Worm (Caenorhabditis elegans): ENCODE measurements around the gene col-85.

The col-85 gene

DNA sequence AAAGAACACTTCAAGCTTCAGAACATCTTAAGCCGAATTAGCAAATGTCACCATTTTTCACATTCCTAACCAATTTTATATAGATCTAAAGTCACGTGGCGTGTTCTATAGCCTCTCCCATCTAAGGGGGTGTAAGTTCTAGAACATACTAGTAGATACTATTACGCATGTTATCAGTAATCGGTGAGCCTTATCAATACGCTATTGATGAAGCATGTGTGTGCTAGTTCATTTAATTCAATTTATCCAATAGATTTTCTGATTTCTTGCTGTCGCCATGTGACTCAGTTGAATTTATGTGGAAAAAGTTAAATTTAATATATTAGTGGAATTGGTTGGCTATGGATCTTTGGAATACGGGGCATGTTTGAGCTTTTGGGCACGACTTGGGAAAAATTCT is 11.6 kb upstream of the col-85 start:
- TF ChIP-seq unc-39 (tag; optimal IDR thresholded peaks at IDR 0.05) (no peak), arid-1 (GFP tag; conservative IDR thresholded peaks at IDR 0.05) (no peak), aha-1 (tag) (peak; percentile 64)

ce11 chrII:12502784-12503183 is 7.9 kb upstream of the col-85 start, which contains the start of gene ador-1:
Gene ador-1 (minus strand): TSS chrII:12502884.
- TF ChIP-seq zfp-3 (GFP tag; conservative IDR thresholded peaks at IDR 0.05) (no peak), ama-1 (optimal IDR thresholded peaks at IDR 0.05) (no peak), Y5F2A.4 (GFP tag; optimal IDR thresholded peaks at IDR 0.05) (no peak), nhr-11 (tag; optimal IDR thresholded peaks at IDR 0.05) (no peak), duxl-1 (tag; optimal IDR thresholded peaks at IDR 0.05; ENCODE audit: poor library complexity) (no peak), D1046.2 (GFP tag; IDR thresholded peaks at IDR 0.05) (no peak), sdz-12 (GFP tag; optimal IDR thresholded peaks at IDR 0.05) (no peak), F26F4.8 (GFP tag; conservative IDR thresholded peaks at IDR 0.05) (no peak), nhr-42 (GFP tag; IDR thresholded peaks at IDR 0.05) (no peak), ctbp-1 (GFP tag; IDR thresholded peaks at IDR 0.05) (no peak), fkh-10 (GFP tag; optimal IDR thresholded peaks at IDR 0.05) (no peak), ceh-20 (GFP tag; IDR thresholded peaks at IDR 0.05) (no peak), saeg-2 (GFP tag; IDR thresholded peaks at IDR 0.05) (no peak), nhr-111 (GFP tag; optimal IDR thresholded peaks at IDR 0.05) (no peak), dmd-9 (GFP tag; IDR thresholded peaks at IDR 0.05) (no peak)

DNA sequence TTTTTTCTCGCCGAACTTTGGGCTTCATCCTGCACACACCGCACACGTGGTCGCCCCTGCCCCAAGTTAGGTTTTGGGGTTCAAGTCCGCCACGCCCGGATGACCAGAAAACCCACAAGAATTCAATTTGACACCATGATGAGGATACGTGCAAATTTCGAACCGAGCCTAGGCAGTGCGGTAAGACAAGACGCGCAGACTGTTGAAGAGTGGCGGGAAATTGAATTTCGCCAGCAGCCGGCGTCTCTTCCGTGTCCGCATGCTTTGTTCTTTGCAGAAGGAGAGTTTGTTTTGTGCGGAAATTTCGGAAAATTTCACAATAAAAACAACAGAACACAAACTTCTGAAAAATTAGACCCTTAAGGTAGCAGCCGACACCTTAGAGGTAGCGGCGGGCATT is 5.1 kb upstream of the col-85 start:
- TF ChIP-seq ceh-44 (GFP tag; IDR thresholded peaks at IDR 0.05) = no peak
- no peak for TF ChIP-seq lin-1 (GFP tag; IDR thresholded peaks at IDR 0.05)
- TF ChIP-seq duxl-1 (tag; optimal IDR thresholded peaks at IDR 0.05; ENCODE audit: poor library complexity) = no peak
- TF ChIP-seq ctbp-1 (GFP tag; IDR thresholded peaks at IDR 0.05) = 0 out of 2 replicates have a peak, but pooled peaks have one; percentile 35
- TF ChIP-seq fkh-10 (GFP tag; optimal IDR thresholded peaks at IDR 0.05) = peak; percentile 29
- TF ChIP-seq nhr-11 (tag; optimal IDR thresholded peaks at IDR 0.05) = no peak
- TF ChIP-seq zfp-3 (GFP tag; conservative IDR thresholded peaks at IDR 0.05) = no peak
- TF ChIP-seq hif-1 (tag; optimal IDR thresholded peaks at IDR 0.05) = peak in 1 of 2 experiments; percentile 37
- peak; percentile 65 for TF ChIP-seq ces-1 (GFP tag; optimal IDR thresholded peaks at IDR 0.05)

- TF ChIP-seq attf-4 (tag; optimal IDR thresholded peaks at IDR 0.05) = no peak
- no peak for TF ChIP-seq duxl-1 (tag; optimal IDR thresholded peaks at IDR 0.05; ENCODE audit: poor library complexity)
- TF ChIP-seq snpc-1.2 (GFP tag; IDR thresholded peaks at IDR 0.05) = no peak
- TF ChIP-seq zip-11 (GFP tag; IDR thresholded peaks at IDR 0.05) = no peak
- TF ChIP-seq T26A8.4 (GFP tag; IDR thresholded peaks at IDR 0.05) = no peak
- no peak for TF ChIP-seq dmd-8 (GFP tag; IDR thresholded peaks at IDR 0.05)
- no peak for TF ChIP-seq mep-1 (tag; optimal IDR thresholded peaks at IDR 0.05)
- no peak for TF ChIP-seq fos-1 (tag; optimal IDR thresholded peaks at IDR 0.05)
- no peak for TF ChIP-seq daf-8 (GFP tag; IDR thresholded peaks at IDR 0.05)
- TF ChIP-seq ceh-32 (tag; optimal IDR thresholded peaks at IDR 0.05; ENCODE audit: poor library complexity) = no peak
- no peak for TF ChIP-seq aly-2 (tag; optimal IDR thresholded peaks at IDR 0.05)
- no peak for TF ChIP-seq F37D6.2 (tag; optimal IDR thresholded peaks at IDR 0.05)
- TF ChIP-seq lin-38 (GFP tag; IDR thresholded peaks at IDR 0.05) = no peak
- TF ChIP-seq nhr-10 (tag; optimal IDR thresholded peaks at IDR 0.05) = no peak
- TF ChIP-seq lir-3 (tag; optimal IDR thresholded peaks at IDR 0.05) = no peak
- TF ChIP-seq F49E8.2 (tag; optimal IDR thresholded peaks at IDR 0.05; ENCODE audit: borderline replicate concordance) = no peak
- TF ChIP-seq lin-1 (GFP tag; IDR thresholded peaks at IDR 0.05) = no peak
- TF ChIP-seq nhr-42 (GFP tag; IDR thresholded peaks at IDR 0.05) = no peak
These were observed 2.1 kb upstream of the col-85 start, which contains the start of gene T21B4.3 for ce11 chrII:12496981-12497380. Gene T21B4.3 (minus strand): TSS chrII:12497081.

Measured in whole organism, L4 larva.